Worm (Caenorhabditis elegans) whole organism, L4 larva: ENCODE data around the gene D2007.2.

Experiments used
- F26F4.8 ChIP-seq: fragments of 200-800 bp; sonication (Bioruptor generic); conservative IDR thresholded peaks from 2 replicates; pipeline ENCODE4 v1.3.6; 2022; ENCODE audit warnings: missing genetic modification characterization, missing compliant biosample characterization
- R02D3.7 ChIP-seq: fragments of 150-350 bp; sonication (generic microtip); optimal IDR thresholded peaks from 3 replicates; lab custom pipeline; 2014; ENCODE audit warnings: missing biosample characterization, missing genetic modification characterization
- ztf-11 ChIP-seq: fragments of 150-350 bp; optimal IDR thresholded peaks from 2 replicates; lab custom pipeline; 2014; ENCODE audit warnings: missing biosample characterization, missing genetic modification characterization

- TF ChIP-seq F26F4.8 (no peak), ztf-11 (tag; lab: Kevin White, UChicago) (no peak), R02D3.7 (no peak)
Measured at ce11 chrIII:8129195-8129594, 19.6 kb upstream of the D2007.2 start.
